Worm (Caenorhabditis elegans): Measurements from ENCODE around the gene fbxb-85.
A peak's percentile ranks its signal among the peaks of the same experiment; 100 is the strongest.

Gene fbxb-85

DNA sequence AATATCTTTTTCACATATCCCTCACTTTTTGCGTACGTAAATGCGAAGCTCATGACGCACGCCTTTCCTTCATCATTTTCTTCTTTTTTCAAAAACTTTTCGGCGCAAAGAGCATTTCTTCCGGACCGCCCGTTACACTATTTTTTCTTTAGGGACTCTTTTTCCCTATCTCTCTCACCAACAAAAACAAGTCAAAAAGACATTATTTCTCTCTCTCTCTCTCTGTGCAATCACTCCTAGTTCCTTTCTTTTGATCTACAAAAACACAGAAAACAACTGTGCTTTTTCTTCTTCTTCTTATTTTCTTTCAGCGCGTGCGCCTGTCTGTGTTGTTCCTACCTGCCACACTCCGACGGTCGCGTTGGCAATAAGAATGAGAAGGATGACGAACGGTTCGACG is 32.7 kb downstream of the fbxb-85 start:
- TF ChIP-seq klf-2 (GFP tag; conservative IDR thresholded peaks at IDR 0.05) (no peak), T22C8.4 (GFP tag; IDR thresholded peaks at IDR 0.05) (no peak), tab-1 (GFP tag; IDR thresholded peaks at IDR 0.05) (no peak), flt-1 (GFP tag; IDR thresholded peaks at IDR 0.05) (no peak), ref-1 (GFP tag; conservative IDR thresholded peaks at IDR 0.05) (no peak), med-1 (GFP tag; optimal IDR thresholded peaks at IDR 0.05; ENCODE audit: insufficient read depth) (no peak), ztf-23 (GFP tag; IDR thresholded peaks at IDR 0.05) (no peak), ztf-29 (GFP tag; IDR thresholded peaks at IDR 0.05) (no peak), cog-1 (tag; optimal IDR thresholded peaks at IDR 0.05) (no peak)

DNA sequence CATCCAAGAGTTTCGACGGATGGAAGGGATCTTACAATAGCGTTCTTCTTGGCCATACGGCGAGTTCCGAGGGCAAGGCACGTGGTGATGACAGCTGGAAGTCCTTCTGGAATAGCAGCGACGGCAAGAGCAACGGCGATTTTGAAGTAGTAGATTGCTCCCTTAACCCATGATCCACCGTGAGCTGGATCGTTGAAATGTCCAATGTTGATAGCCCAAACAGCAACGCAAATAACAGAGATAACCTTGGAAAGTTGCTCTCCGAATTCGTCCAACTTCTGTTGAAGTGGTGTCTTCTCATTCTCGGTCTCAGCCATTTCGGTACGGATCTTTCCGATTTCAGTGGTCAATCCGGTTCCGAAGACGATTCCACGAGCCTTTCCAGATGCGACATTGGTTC is 33.6 kb downstream of the fbxb-85 start:
- TF ChIP-seq cog-1 (tag; optimal IDR thresholded peaks at IDR 0.05) (no peak), ref-1 (GFP tag; conservative IDR thresholded peaks at IDR 0.05) (no peak), ztf-29 (GFP tag; IDR thresholded peaks at IDR 0.05) (no peak), tab-1 (GFP tag; IDR thresholded peaks at IDR 0.05) (no peak), med-1 (GFP tag; optimal IDR thresholded peaks at IDR 0.05; ENCODE audit: insufficient read depth) (no peak), flt-1 (GFP tag; IDR thresholded peaks at IDR 0.05) (no peak), T22C8.4 (GFP tag; IDR thresholded peaks at IDR 0.05) (no peak)

ce11 chrIII:10813886-10814285 is 34.9 kb downstream of the fbxb-85 start:
- TF ChIP-seq ztf-23 (GFP tag; IDR thresholded peaks at IDR 0.05) (no peak), ztf-29 (GFP tag; IDR thresholded peaks at IDR 0.05) (no peak), flt-1 (GFP tag; IDR thresholded peaks at IDR 0.05) (no peak), cog-1 (tag; optimal IDR thresholded peaks at IDR 0.05) (no peak), ref-1 (GFP tag; conservative IDR thresholded peaks at IDR 0.05) (no peak), klf-2 (GFP tag; conservative IDR thresholded peaks at IDR 0.05) (no peak), T22C8.4 (GFP tag; IDR thresholded peaks at IDR 0.05) (no peak), tab-1 (GFP tag; IDR thresholded peaks at IDR 0.05) (no peak), med-1 (GFP tag; optimal IDR thresholded peaks at IDR 0.05; ENCODE audit: insufficient read depth) (no peak)

ce11 chrIII:10812798-10813295 is 35.9 kb downstream of the fbxb-85 start:
- no peak for TF ChIP-seq ref-1 (GFP tag; conservative IDR thresholded peaks at IDR 0.05)

ce11 chrIII:10810837-10811814 is 37.6 kb downstream of the fbxb-85 start:
- TF ChIP-seq klf-2 (GFP tag; conservative IDR thresholded peaks at IDR 0.05) (no peak; the same call in none of the 2 replicates), med-1 (GFP tag; optimal IDR thresholded peaks at IDR 0.05; ENCODE audit: insufficient read depth) (no peak), ztf-23 (GFP tag; IDR thresholded peaks at IDR 0.05) (peak; percentile 60; the same call in 1 of the 2 replicates), cog-1 (tag; optimal IDR thresholded peaks at IDR 0.05) (no peak), tab-1 (GFP tag; IDR thresholded peaks at IDR 0.05) (no peak), flt-1 (GFP tag; IDR thresholded peaks at IDR 0.05) (peak; percentile 74), T22C8.4 (GFP tag; IDR thresholded peaks at IDR 0.05) (peak; percentile 22; the same call in 1 of the 2 replicates), ztf-29 (GFP tag; IDR thresholded peaks at IDR 0.05) (no peak), ref-1 (GFP tag; conservative IDR thresholded peaks at IDR 0.05) (peak; percentile 44)

DNA sequence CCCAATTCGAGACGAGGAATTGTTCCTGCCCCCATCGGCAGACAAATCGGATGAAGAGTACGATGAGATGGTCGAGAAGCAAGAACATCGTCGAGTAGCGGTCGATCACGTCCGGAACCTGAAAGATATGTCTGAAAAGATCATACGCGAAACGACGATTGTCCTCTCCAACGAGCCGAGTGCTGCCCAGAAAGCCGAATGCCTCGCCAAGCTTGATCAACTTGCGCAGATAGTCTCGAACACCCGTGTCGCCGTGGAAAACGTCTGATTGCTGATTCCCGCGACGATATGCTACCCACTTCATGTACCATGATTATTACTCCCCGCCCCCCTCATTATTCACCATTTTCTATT is 38.3 kb downstream of the fbxb-85 start:
- TF ChIP-seq flt-1 (GFP tag; IDR thresholded peaks at IDR 0.05) (no peak), ztf-29 (GFP tag; IDR thresholded peaks at IDR 0.05) (no peak), tab-1 (GFP tag; IDR thresholded peaks at IDR 0.05) (no peak), cog-1 (tag; optimal IDR thresholded peaks at IDR 0.05) (no peak), ztf-23 (GFP tag; IDR thresholded peaks at IDR 0.05) (no peak), T22C8.4 (GFP tag; IDR thresholded peaks at IDR 0.05) (no peak), klf-2 (GFP tag; conservative IDR thresholded peaks at IDR 0.05) (no peak), med-1 (GFP tag; optimal IDR thresholded peaks at IDR 0.05; ENCODE audit: insufficient read depth) (no peak), ref-1 (GFP tag; conservative IDR thresholded peaks at IDR 0.05) (no peak)

ce11 chrIII:10809568-10809967 is 39.2 kb downstream of the fbxb-85 start:
- TF ChIP-seq ztf-29 (GFP tag; IDR thresholded peaks at IDR 0.05) (no peak), tab-1 (GFP tag; IDR thresholded peaks at IDR 0.05) (no peak), med-1 (GFP tag; optimal IDR thresholded peaks at IDR 0.05; ENCODE audit: insufficient read depth) (no peak), ref-1 (GFP tag; conservative IDR thresholded peaks at IDR 0.05) (no peak), ztf-23 (GFP tag; IDR thresholded peaks at IDR 0.05) (no peak), klf-2 (GFP tag; conservative IDR thresholded peaks at IDR 0.05) (no peak), cog-1 (tag; optimal IDR thresholded peaks at IDR 0.05) (no peak), flt-1 (GFP tag; IDR thresholded peaks at IDR 0.05) (no peak), T22C8.4 (GFP tag; IDR thresholded peaks at IDR 0.05) (no peak)

- TF ChIP-seq cog-1 (tag; optimal IDR thresholded peaks at IDR 0.05) (no peak), med-1 (GFP tag; optimal IDR thresholded peaks at IDR 0.05; ENCODE audit: insufficient read depth) (no peak), ztf-23 (GFP tag; IDR thresholded peaks at IDR 0.05) (no peak), tab-1 (GFP tag; IDR thresholded peaks at IDR 0.05) (no peak)
Measured at ce11 chrIII:10808802-10809201, 40.0 kb downstream of the fbxb-85 start.

- TF ChIP-seq ztf-23 (GFP tag; IDR thresholded peaks at IDR 0.05) (peak; percentile 68; the same call in 1 of the 2 replicates), cog-1 (tag; optimal IDR thresholded peaks at IDR 0.05) (no peak), tab-1 (GFP tag; IDR thresholded peaks at IDR 0.05) (0 out of 2 replicates have a peak, but pooled peaks have one; percentile 36)
Measured at ce11 chrIII:10807956-10808355, 40.8 kb downstream of the fbxb-85 start.

DNA sequence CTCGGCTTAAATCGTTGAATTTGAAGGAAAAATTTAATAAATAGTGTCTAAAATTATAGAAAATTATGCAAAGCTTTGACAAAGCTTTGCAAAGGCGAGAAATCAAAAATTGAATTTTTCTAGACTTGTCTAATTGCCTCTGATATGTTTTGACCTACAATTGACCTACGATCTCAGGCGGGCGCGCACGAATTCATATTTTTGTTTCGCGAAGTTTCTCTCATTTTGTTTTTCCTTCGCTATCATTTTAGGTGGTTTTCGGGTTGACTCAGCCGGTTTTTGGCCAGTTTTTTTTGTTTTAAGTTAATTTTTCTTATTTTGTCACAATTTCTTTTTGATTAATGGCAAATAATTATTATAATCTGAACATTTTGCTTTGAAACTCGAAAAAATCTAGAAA is 41.5 kb downstream of the fbxb-85 start:
- no peak for TF ChIP-seq cog-1 (tag; optimal IDR thresholded peaks at IDR 0.05)
- no peak for TF ChIP-seq flt-1 (GFP tag; IDR thresholded peaks at IDR 0.05)
- no peak for TF ChIP-seq ref-1 (GFP tag; conservative IDR thresholded peaks at IDR 0.05)
- TF ChIP-seq ztf-23 (GFP tag; IDR thresholded peaks at IDR 0.05) = no peak
